Worm (Caenorhabditis elegans) whole organism, L2 larva: ENCODE results near the gene syx-5.

ENCODE experiments used
- C34F6.9 ChIP-seq: fragments of 150-350 bp; optimal IDR thresholded peaks from 2 replicates; lab custom pipeline; 2014; ENCODE audit warnings: missing biosample characterization, missing genetic modification characterization
- F13H6.1 ChIP-seq: sonication (generic microtip); optimal IDR thresholded peaks from 2 replicates; lab custom pipeline; 2016; ENCODE audit warnings: missing genetic modification characterization, missing compliant biosample characterization
- R02D3.7 ChIP-seq: fragments of 150-350 bp; optimal IDR thresholded peaks from 2 replicates; lab custom pipeline; 2014; ENCODE audit warnings: missing biosample characterization, missing genetic modification characterization
- ZK546.5 ChIP-seq: sonication (generic microtip); optimal IDR thresholded peaks from 2 replicates; lab custom pipeline; 2017; ENCODE audit warnings: missing biosample characterization, missing genetic modification characterization
- aly-2 ChIP-seq: fragments of 150-350 bp; optimal IDR thresholded peaks from 2 replicates; lab custom pipeline; 2014; ENCODE audit warnings: missing biosample characterization, missing genetic modification characterization
- blmp-1 ChIP-seq: sonication (generic microtip); optimal IDR thresholded peaks from 2 replicates; lab custom pipeline; 2017; ENCODE audit warnings: missing genetic modification characterization, mild to moderate bottlenecking, missing compliant biosample characterization, antibody characterized with exemption, moderate library complexity; ENCODE audit not compliant: insufficient read depth
- ceh-16 ChIP-seq: fragments of 150-350 bp; optimal IDR thresholded peaks from 2 replicates; lab custom pipeline; 2014; ENCODE audit warnings: missing biosample characterization, missing genetic modification characterization
- ceh-82 ChIP-seq: fragments of 150-350 bp; optimal IDR thresholded peaks from 2 replicates; lab custom pipeline; 2014; ENCODE audit warnings: missing biosample characterization, missing genetic modification characterization
- crh-2 ChIP-seq: sonication (generic microtip); optimal IDR thresholded peaks from 2 replicates; lab custom pipeline; 2017; ENCODE audit warnings: missing biosample characterization, missing genetic modification characterization
- elt-1 ChIP-seq: fragments of 150-350 bp; optimal IDR thresholded peaks from 2 replicates; lab custom pipeline; 2014; ENCODE audit warnings: missing biosample characterization, missing genetic modification characterization
- fos-1 ChIP-seq: fragments of 150-350 bp; optimal IDR thresholded peaks from 2 replicates; lab custom pipeline; 2014; ENCODE audit warnings: missing biosample characterization, missing genetic modification characterization
- gmeb-1 ChIP-seq: fragments of 150-350 bp; optimal IDR thresholded peaks from 2 replicates; lab custom pipeline; 2014; ENCODE audit warnings: missing biosample characterization, missing genetic modification characterization
- lin-11 ChIP-seq: fragments of 150-350 bp; sonication (generic microtip); optimal IDR thresholded peaks from 2 replicates; lab custom pipeline; 2014; ENCODE audit warnings: missing biosample characterization, missing genetic modification characterization, inconsistent platforms, mixed read lengths
- lin-13 ChIP-seq: fragments of 150-350 bp; optimal IDR thresholded peaks from 2 replicates; lab custom pipeline; 2014; ENCODE audit warnings: missing biosample characterization, missing genetic modification reagents, missing genetic modification characterization
- lin-39 ChIP-seq: fragments of 150-350 bp; optimal IDR thresholded peaks from 2 replicates; lab custom pipeline; 2014; ENCODE audit warnings: missing biosample characterization, missing genetic modification reagents, missing genetic modification characterization
- lsy-2 ChIP-seq, 2 experiments: fragments of 150-350 bp in 1 of 2; sonication (generic microtip) in 1 of 2; optimal IDR thresholded peaks; 2 replicates each; lab custom pipeline; 2014 to 2017; ENCODE audit warnings: missing biosample characterization in 2 of 2, missing genetic modification characterization in 2 of 2
- mab-5 ChIP-seq: fragments of 150-350 bp; optimal IDR thresholded peaks from 2 replicates; lab custom pipeline; 2014; ENCODE audit warnings: missing biosample characterization, missing genetic modification characterization
- mbf-1 ChIP-seq: sonication (generic microtip); optimal IDR thresholded peaks from 2 replicates; lab custom pipeline; 2017; ENCODE audit warnings: missing biosample characterization, missing genetic modification characterization
- nhr-12 ChIP-seq: fragments of 150-350 bp; optimal IDR thresholded peaks from 2 replicates; lab custom pipeline; 2014; ENCODE audit warnings: missing biosample characterization, missing genetic modification characterization
- nhr-21 ChIP-seq: fragments of 150-350 bp; optimal IDR thresholded peaks from 2 replicates; lab custom pipeline; 2014; ENCODE audit warnings: missing biosample characterization, missing genetic modification characterization
- nhr-237 ChIP-seq: fragments of 150-350 bp; optimal IDR thresholded peaks from 2 replicates; lab custom pipeline; 2014; ENCODE audit warnings: missing biosample characterization, missing genetic modification characterization
- nhr-25 ChIP-seq: fragments of 150-350 bp; sonication (generic microtip); optimal IDR thresholded peaks from 3 replicates; lab custom pipeline; 2014; ENCODE audit warnings: missing biosample characterization, missing genetic modification characterization
- nhr-77 ChIP-seq: fragments of 150-350 bp; optimal IDR thresholded peaks from 2 replicates; lab custom pipeline; 2014; ENCODE audit warnings: missing biosample characterization, missing genetic modification characterization
- sem-4 ChIP-seq: fragments of 150-350 bp; optimal IDR thresholded peaks from 2 replicates; lab custom pipeline; 2014; ENCODE audit warnings: missing biosample characterization, missing genetic modification reagents, missing genetic modification characterization
- skn-1 ChIP-seq: sonication (generic microtip); optimal IDR thresholded peaks from 2 replicates; lab custom pipeline; 2017; ENCODE audit warnings: missing biosample characterization, missing genetic modification characterization
- sma-3 ChIP-seq: sonication (generic microtip); optimal IDR thresholded peaks from 2 replicates; lab custom pipeline; 2016; ENCODE audit warnings: missing genetic modification reagents, missing genetic modification characterization, missing compliant biosample characterization
- sma-9 ChIP-seq, 2 experiments: fragments of 150-350 bp in 1 of 2; sonication (generic microtip) in 1 of 2; optimal IDR thresholded peaks; 2 replicates each; lab custom pipeline; 2014 to 2016; ENCODE audit warnings: missing genetic modification characterization in 2 of 2, mild to moderate bottlenecking in 1 of 2, missing biosample characterization in 1 of 2, missing compliant biosample characterization in 1 of 2, missing genetic modification reagents in 1 of 2, moderate library complexity in 1 of 2
- snpc-4 ChIP-seq: fragments of 150-350 bp; optimal IDR thresholded peaks from 2 replicates; lab custom pipeline; 2014; ENCODE audit warnings: missing biosample characterization, missing genetic modification characterization
- unc-62 ChIP-seq: fragments of 150-350 bp; optimal IDR thresholded peaks from 2 replicates; lab custom pipeline; 2014; ENCODE audit warnings: missing biosample characterization, missing genetic modification reagents, missing genetic modification characterization
- zag-1 ChIP-seq: fragments of 150-350 bp; optimal IDR thresholded peaks from 2 replicates; lab custom pipeline; 2014; ENCODE audit warnings: missing biosample characterization, missing genetic modification characterization
- ztf-1 ChIP-seq: fragments of 200-800 bp; sonication (Bioruptor generic); conservative IDR thresholded peaks from 2 replicates; pipeline ENCODE4 v1.3.6; 2022; ENCODE audit warnings: missing genetic modification characterization, missing compliant biosample characterization
- ztf-11 ChIP-seq: sonication (generic microtip); optimal IDR thresholded peaks from 2 replicates; lab custom pipeline; 2017; ENCODE audit warnings: missing biosample characterization, missing genetic modification characterization
- ztf-4 ChIP-seq: fragments of 150-350 bp; optimal IDR thresholded peaks from 2 replicates; lab custom pipeline; 2014; ENCODE audit warnings: missing biosample characterization, missing genetic modification characterization

The syx-5 gene

ce11 chrV:11732049-11732448, 32.7 kb upstream of the syx-5 start:
- TF ChIP-seq ztf-4 (tag; lab: Kevin White, UChicago) (no peak), crh-2 (tag; lab: Kevin White, UChicago) (no peak), nhr-25 (tag; lab: Kevin White, UChicago) (no peak), nhr-237 (no peak), C34F6.9 (tag; lab: Kevin White, UChicago) (no peak), zag-1 (tag; lab: Kevin White, UChicago) (no peak), elt-1 (no peak), aly-2 (no peak), lsy-2 (tag; optimal IDR thresholded peaks at IDR 0.05; lab: Kevin White, UChicago) (no peak), nhr-12 (tag; lab: Kevin White, UChicago) (no peak), sma-9 (GFP tag; optimal IDR thresholded peaks at IDR 0.05; lab: Kevin White, UChicago) (no peak), sma-9 (tag; optimal IDR thresholded peaks at IDR 0.05; lab: Kevin White, UChicago) (no peak), lin-13 (no peak), nhr-77 (tag; lab: Kevin White, UChicago) (no peak), F13H6.1 (no peak), ceh-82 (tag; lab: Kevin White, UChicago) (no peak)

- TF ChIP-seq sem-4 (tag; lab: Kevin White, UChicago) (no peak), fos-1 (tag; lab: Kevin White, UChicago) (peak; percentile 38), F13H6.1 (peak; percentile 50), nhr-21 (tag; lab: Kevin White, UChicago) (peak; percentile 40), mbf-1 (tag; lab: Kevin White, UChicago) (no peak), unc-62 (no peak), nhr-237 (no peak), sma-3 (GFP tag; lab: Kevin White, UChicago) (peak; percentile 54), lsy-2 (tag; optimal IDR thresholded peaks at IDR 0.05; lab: Kevin White, UChicago) (peak; percentile 25 to 78), sma-9 (GFP tag; optimal IDR thresholded peaks at IDR 0.05; lab: Kevin White, UChicago) (peak; percentile 60), sma-9 (tag; optimal IDR thresholded peaks at IDR 0.05; lab: Kevin White, UChicago) (no peak), nhr-25 (tag; lab: Kevin White, UChicago) (peak; percentile 39), ztf-4 (tag; lab: Kevin White, UChicago) (no peak), gmeb-1 (tag; lab: Kevin White, UChicago) (peak; percentile 95), lin-11 (peak; percentile 56), lin-13 (peak; percentile 36), nhr-77 (tag; lab: Kevin White, UChicago) (no peak), crh-2 (tag; lab: Kevin White, UChicago) (peak; percentile 47), blmp-1 (tag; lab: Kevin White, UChicago) (no peak)
Measured at ce11 chrV:11733460-11733859, 31.2 kb upstream of the syx-5 start, which contains the start of gene npp-22. TSS of gene npp-22 (minus strand) at chrV:11733472.

- TF ChIP-seq lin-13 (no peak), blmp-1 (tag; lab: Kevin White, UChicago) (no peak), crh-2 (tag; lab: Kevin White, UChicago) (no peak), ztf-4 (tag; lab: Kevin White, UChicago) (no peak), mab-5 (tag; lab: Kevin White, UChicago) (no peak), sma-3 (GFP tag; lab: Kevin White, UChicago) (no peak), lin-11 (no peak), nhr-237 (no peak), ztf-1 (GFP tag; lab: Robert Waterston, UW) (no peak), unc-62 (no peak), sma-9 (GFP tag; optimal IDR thresholded peaks at IDR 0.05; lab: Kevin White, UChicago) (no peak), sma-9 (tag; optimal IDR thresholded peaks at IDR 0.05; lab: Kevin White, UChicago) (no peak), elt-1 (no peak), ztf-11 (tag; lab: Kevin White, UChicago) (no peak), ceh-16 (tag; lab: Kevin White, UChicago) (no peak), lin-39 (tag; lab: Kevin White, UChicago) (no peak), nhr-77 (tag; lab: Kevin White, UChicago) (no peak), snpc-4 (tag; lab: Kevin White, UChicago) (no peak), R02D3.7 (tag; lab: Kevin White, UChicago) (no peak), ZK546.5 (tag; lab: Kevin White, UChicago) (no peak)
Measured at ce11 chrV:11736896-11737295, 27.8 kb upstream of the syx-5 start, which contains the start of gene spe-42. TSS of gene spe-42 (minus strand) at chrV:11736996.

- TF ChIP-seq sma-3 (GFP tag; lab: Kevin White, UChicago) (no peak), skn-1 (tag; lab: Kevin White, UChicago) (no peak), ztf-1 (GFP tag; lab: Robert Waterston, UW) (no peak), F13H6.1 (no peak), ceh-82 (tag; lab: Kevin White, UChicago) (no peak)
- TF ChIP-seq, all 48 proteins: peak for 0
Measured at ce11 chrV:11737333-11737732, 27.4 kb upstream of the syx-5 start.
